Fruit fly (Drosophila melanogaster) S2 (cell line): Measurements from ENCODE around the gene Sfp24C1.

Source experiments
- CG8478 ChIP-seq: fragments of >200 bp; optimal IDR thresholded peaks from 2 replicates; lab custom pipeline; 2018
- CTCF ChIP-seq, 2 experiments: fragments of >200 bp; optimal IDR thresholded peaks; 2 replicates each; lab custom pipeline; 2018

Sfp24C1 gene

DNA sequence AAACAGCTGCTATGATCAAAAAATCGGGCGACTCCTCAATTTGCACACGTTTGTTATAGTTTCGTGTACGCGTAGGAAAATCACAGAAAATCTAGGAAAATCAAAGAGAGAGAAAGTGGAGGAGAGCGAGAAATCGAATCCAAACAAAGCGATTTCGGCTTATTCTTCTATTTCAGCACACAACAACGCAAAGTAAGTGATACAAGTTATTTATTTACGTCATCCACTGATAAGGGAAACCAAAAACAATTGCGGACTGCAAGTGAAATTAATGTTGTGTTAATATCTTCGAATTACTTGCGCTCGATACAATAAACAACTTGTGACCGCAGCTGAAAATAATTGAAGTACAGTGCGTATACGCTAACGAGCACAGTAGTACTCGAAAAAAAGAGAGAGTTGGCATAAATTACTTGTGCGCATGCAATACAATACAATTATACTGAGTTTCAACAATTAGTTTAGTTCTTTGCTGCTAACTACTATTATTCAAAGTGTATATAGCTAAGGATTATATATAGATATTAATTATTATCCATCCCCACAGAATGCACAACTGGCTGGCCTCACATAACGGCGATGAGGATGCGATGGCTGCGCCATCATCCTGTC is 13.2 kb downstream of the Sfp24C1 start:
- TF ChIP-seq CG8478 (lab: Kevin White, UChicago) (no peak), CTCF (optimal IDR thresholded peaks at IDR 0.05; lab: Kevin White, UChicago) (no peak)

dm6 chr2L:3717673-3718235 is 17.3 kb downstream of the Sfp24C1 start, which contains the start of the genes lectin-24A and Shaw:
Gene lectin-24A (minus strand): TSS chr2L:3717773.
Gene Shaw (plus strand): TSS chr2L:3718185.
- TF ChIP-seq CTCF (optimal IDR thresholded peaks at IDR 0.05; lab: Kevin White, UChicago), result no peak
- TF ChIP-seq CG8478 (lab: Kevin White, UChicago), result no peak

DNA sequence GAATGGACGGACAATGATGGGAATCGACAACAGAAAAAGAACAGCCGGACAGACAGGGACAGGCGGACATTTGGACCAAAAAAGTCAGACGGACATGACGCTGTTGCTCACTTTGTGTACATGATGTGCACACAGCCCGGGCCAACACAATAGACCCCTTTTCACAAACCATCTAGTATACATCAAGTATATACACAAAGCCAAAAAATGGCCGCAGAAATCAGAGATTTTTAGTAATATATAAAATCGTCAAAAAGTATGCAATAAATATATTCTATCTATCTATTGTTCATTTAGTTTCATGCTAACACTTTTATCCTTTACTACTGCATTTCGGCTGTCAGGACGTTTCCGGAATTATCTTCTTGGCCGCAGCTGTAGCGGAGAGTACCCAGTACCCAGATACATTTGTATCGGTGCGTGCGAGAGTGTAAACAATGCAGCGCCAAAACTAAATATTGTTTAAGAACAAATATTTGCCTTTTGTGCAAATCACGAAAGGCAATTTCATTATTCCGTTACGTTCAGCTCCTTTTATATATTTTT is 19.0 kb downstream of the Sfp24C1 start:
- TF ChIP-seq CG8478 (lab: Kevin White, UChicago) (no peak), CTCF (optimal IDR thresholded peaks at IDR 0.05; lab: Kevin White, UChicago) (no peak)

- TF ChIP-seq CTCF (optimal IDR thresholded peaks at IDR 0.05; lab: Kevin White, UChicago) (no peak), CG8478 (lab: Kevin White, UChicago) (no peak)
Measured at dm6 chr2L:3729635-3730034, 29.2 kb downstream of the Sfp24C1 start.

DNA sequence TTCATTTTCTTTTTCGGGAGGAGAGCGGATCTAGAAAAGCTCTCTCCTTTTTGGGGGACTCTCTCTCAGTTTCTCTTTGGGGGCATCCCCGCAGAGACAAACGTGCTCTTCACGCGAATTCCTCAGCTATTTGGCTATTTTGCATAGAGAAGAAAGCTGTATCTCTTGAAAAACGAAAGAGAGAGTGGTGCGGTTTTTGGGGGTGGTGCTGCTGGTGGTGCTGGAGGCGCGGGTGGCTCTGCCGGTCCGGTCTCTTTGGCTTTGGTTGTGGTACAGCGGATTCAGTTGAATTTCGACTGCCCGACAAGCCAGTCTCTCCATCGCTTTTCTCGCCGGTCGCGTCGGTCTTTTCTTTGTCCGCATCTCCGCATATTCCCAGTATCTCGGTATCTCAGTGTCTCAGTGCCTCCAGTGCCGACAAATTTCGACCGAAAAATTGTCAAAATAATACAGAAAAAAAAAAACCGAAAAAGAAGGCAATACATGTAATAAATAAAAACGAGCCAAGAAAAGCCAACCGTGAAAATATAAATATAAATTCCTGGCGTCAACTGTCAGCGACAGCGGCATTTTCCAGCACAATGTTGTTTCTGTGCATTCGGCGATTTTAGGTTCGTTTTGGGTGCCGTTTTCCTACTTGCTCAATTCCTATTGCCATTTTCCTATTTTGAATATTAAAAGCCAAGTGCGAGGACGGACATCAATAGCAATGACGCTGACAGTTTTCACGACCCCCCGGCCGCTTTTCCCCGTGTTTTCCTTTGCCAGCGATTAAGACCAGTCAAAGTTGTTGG is 29.9 kb downstream of the Sfp24C1 start, which contains the start of gene CG10019:
Gene CG10019 (plus strand): TSS at position 285 of the 794 bp plus-strand sequence.
- TF ChIP-seq CTCF (optimal IDR thresholded peaks at IDR 0.05; lab: Kevin White, UChicago) (no peak), CG8478 (lab: Kevin White, UChicago) (no peak)

DNA sequence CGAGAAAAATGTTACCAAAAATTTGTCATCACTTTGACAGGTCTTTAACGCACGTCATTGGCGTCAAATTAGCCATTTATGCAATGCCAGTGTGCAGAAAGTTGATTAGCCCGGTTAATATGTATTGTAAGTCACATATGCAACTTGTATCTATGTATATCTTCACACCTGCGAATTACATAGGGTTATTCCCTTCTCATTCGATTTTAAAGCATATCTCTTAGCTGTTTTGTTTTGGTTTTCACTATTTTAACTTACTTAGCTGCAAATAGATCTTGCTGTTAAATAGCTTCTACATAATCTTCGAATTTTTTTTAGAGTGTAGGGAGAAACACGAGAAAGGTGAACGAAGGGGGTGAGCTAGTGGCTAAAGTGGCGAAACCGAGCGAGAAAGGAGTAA is 30.6 kb downstream of the Sfp24C1 start:
- TF ChIP-seq CG8478 (lab: Kevin White, UChicago), result no peak
- no peak for TF ChIP-seq CTCF (optimal IDR thresholded peaks at IDR 0.05; lab: Kevin White, UChicago)

DNA sequence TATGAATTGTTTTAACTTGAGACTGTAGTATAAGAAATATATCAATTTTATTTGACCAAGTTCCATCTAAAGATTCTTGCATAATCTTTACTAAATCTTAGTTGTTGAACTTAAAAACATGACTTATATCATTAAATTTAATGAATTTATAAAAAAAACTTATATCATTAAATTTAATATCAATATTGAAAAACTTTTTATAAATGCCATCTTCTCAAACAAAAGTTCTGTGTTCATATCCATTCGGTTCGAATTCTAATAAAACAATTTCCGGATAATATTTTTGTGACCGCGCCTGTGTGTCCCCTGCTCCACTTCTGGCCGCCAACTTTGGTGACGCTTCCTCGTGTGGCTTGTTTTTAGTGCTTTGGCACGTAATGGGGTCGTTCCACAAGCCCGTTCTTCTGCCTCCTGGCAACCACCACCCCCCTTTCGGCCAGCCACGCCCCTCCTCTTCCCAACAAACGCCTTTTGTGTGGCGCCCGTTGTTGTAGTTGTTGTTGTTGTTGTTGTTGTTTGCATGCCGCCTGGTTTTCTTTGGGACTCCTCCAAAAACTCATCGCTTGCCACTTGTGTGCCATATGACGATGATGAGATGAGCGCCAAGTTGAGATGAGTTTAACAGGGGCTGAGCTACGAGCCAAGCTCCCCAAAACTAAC is 36.7 kb downstream of the Sfp24C1 start:
- no peak for TF ChIP-seq CG8478 (lab: Kevin White, UChicago)
- TF ChIP-seq CTCF (optimal IDR thresholded peaks at IDR 0.05; lab: Kevin White, UChicago), result no peak

DNA sequence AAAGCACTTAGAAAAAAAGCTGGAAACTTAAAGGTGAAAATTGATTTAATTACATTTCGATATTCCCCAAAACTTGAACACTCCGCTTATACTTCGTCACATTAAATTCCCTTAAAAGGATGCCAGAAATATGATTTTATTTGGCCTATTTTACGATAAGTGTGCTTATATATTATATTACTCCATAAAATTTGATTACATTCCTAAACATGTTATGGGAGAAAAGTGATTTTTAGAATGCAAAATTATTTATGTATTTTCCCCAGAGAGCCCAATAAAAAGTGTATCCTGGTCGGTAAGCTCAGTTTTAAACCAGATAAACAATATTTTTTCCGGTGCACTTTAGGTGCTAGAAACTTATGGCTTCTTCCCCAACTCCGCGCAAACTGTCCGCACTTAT is 37.2 kb downstream of the Sfp24C1 start:
- TF ChIP-seq CTCF (optimal IDR thresholded peaks at IDR 0.05; lab: Kevin White, UChicago) (no peak), CG8478 (lab: Kevin White, UChicago) (no peak)

DNA sequence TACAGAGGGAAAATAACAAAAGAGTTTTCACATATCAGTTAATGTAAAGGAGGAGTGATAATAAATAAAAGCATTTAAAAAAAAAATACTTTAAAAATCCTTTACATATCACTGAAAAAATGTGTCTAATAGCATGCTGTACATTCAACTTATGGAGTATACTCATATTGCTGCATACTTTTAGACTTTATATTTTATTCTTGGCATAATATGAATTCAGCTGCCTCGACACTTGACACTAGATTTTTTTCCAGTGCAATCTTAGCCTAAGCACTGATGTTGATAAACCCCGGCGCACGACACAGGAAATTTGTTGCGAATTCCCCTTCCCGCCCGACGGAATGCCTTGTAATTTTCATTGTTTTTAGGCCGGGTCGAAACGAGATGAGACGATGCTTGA is 40.0 kb downstream of the Sfp24C1 start:
- TF ChIP-seq CG8478 (lab: Kevin White, UChicago) (no peak), CTCF (optimal IDR thresholded peaks at IDR 0.05; lab: Kevin White, UChicago) (no peak)

- no peak for TF ChIP-seq CG8478 (lab: Kevin White, UChicago)
- no peak for TF ChIP-seq CTCF (optimal IDR thresholded peaks at IDR 0.05; lab: Kevin White, UChicago)
Measured at dm6 chr2L:3748691-3749090, 48.2 kb downstream of the Sfp24C1 start.
